Fruit fly (Drosophila melanogaster) Kc167 (cell line): ENCODE data around the gene CG10338.

Experiments
- Myc ChIP-seq: fragments of >200 bp; optimal IDR thresholded peaks from 2 replicates; lab custom pipeline; 2017; ENCODE audit warnings: missing external identifiers
- Sin3A ChIP-seq: fragments of >200 bp; optimal IDR thresholded peaks from 2 replicates; lab custom pipeline; 2018; ENCODE audit warnings: missing external identifiers
- h ChIP-seq: fragments of >200 bp; optimal IDR thresholded peaks from 3 replicates; lab custom pipeline; 2018; ENCODE audit warnings: missing external identifiers
- insv ChIP-seq: fragments of >200 bp; optimal IDR thresholded peaks from 3 replicates; lab custom pipeline; 2018; ENCODE audit warnings: missing external identifiers
- psq ChIP-seq: fragments of >200 bp; optimal IDR thresholded peaks from 2 replicates; lab custom pipeline; 2017; ENCODE audit warnings: missing external identifiers
- ttk ChIP-seq: sonication (Bioruptor generic); optimal IDR thresholded peaks from 2 replicates; lab custom pipeline; 2017; ENCODE audit warnings: missing external identifiers

CG10338 gene

dm6 chr2L:18695404-18695804, at the start of gene CG10338, which contains the start of gene CG10383:
Gene CG10338 (plus strand): TSS chr2L:18695664.
Gene CG10383 (minus strand): TSS chr2L:18695602.
- TF ChIP-seq insv = no peak
- no peak for TF ChIP-seq Myc (lab: Kevin White, UChicago)
- peak; percentile 81 for TF ChIP-seq Sin3A (lab: Kevin White, UChicago)
- no peak for TF ChIP-seq h (lab: Kevin White, UChicago)

- TF ChIP-seq Sin3A (lab: Kevin White, UChicago) (no peak), Myc (lab: Kevin White, UChicago) (no peak), ttk (lab: Kevin White, UChicago) (no peak), h (lab: Kevin White, UChicago) (no peak), insv (no peak), psq (lab: Kevin White, UChicago) (no peak)
Observed at dm6 chr2L:18647857-18648652, 47.4 kb upstream of the CG10338 start.

dm6 chr2L:18652663-18653327, 42.7 kb upstream of the CG10338 start, which contains the start of gene Cyp310a1:
Gene Cyp310a1 (minus strand): TSS chr2L:18653010.
- no peak for TF ChIP-seq ttk (lab: Kevin White, UChicago)
- no peak for TF ChIP-seq insv
- TF ChIP-seq psq (lab: Kevin White, UChicago) = no peak

- TF ChIP-seq Sin3A (lab: Kevin White, UChicago) (no peak), psq (lab: Kevin White, UChicago) (no peak), Myc (lab: Kevin White, UChicago) (no peak), insv (no peak), ttk (lab: Kevin White, UChicago) (no peak), h (lab: Kevin White, UChicago) (no peak)
Observed at dm6 chr2L:18653328-18653675, 42.2 kb upstream of the CG10338 start.

- TF ChIP-seq ttk (lab: Kevin White, UChicago) (no peak), Sin3A (lab: Kevin White, UChicago) (no peak), Myc (lab: Kevin White, UChicago) (no peak), psq (lab: Kevin White, UChicago) (no peak)
Observed at dm6 chr2L:18656691-18657237, 38.7 kb upstream of the CG10338 start.

- TF ChIP-seq insv = no peak
- no peak for TF ChIP-seq psq (lab: Kevin White, UChicago)
- TF ChIP-seq Myc (lab: Kevin White, UChicago) = no peak
- TF ChIP-seq ttk (lab: Kevin White, UChicago) = no peak
- TF ChIP-seq h (lab: Kevin White, UChicago) = no peak
- TF ChIP-seq Sin3A (lab: Kevin White, UChicago) = no peak
Observed at dm6 chr2L:18658108-18658507, 37.4 kb upstream of the CG10338 start.

dm6 chr2L:18663395-18663794, 32.1 kb upstream of the CG10338 start:
- no peak for TF ChIP-seq ttk (lab: Kevin White, UChicago)
- no peak for TF ChIP-seq Sin3A (lab: Kevin White, UChicago)
- TF ChIP-seq Myc (lab: Kevin White, UChicago) = no peak
- TF ChIP-seq psq (lab: Kevin White, UChicago) = no peak

- no peak for TF ChIP-seq ttk (lab: Kevin White, UChicago)
Observed at dm6 chr2L:18664707-18665550, 30.5 kb upstream of the CG10338 start.

- no peak for TF ChIP-seq insv
- no peak for TF ChIP-seq psq (lab: Kevin White, UChicago)
- no peak for TF ChIP-seq h (lab: Kevin White, UChicago)
- no peak for TF ChIP-seq Sin3A (lab: Kevin White, UChicago)
- TF ChIP-seq Myc (lab: Kevin White, UChicago) = no peak
- TF ChIP-seq ttk (lab: Kevin White, UChicago) = no peak
Observed at dm6 chr2L:18665952-18666606, 29.4 kb upstream of the CG10338 start.

dm6 chr2L:18671146-18671545, 24.3 kb upstream of the CG10338 start, which contains the start of gene CG43338:
Gene CG43338 (minus strand): TSS chr2L:18671246.
- TF ChIP-seq Myc (lab: Kevin White, UChicago) = no peak
- no peak for TF ChIP-seq h (lab: Kevin White, UChicago)
- TF ChIP-seq psq (lab: Kevin White, UChicago) = no peak
- TF ChIP-seq Sin3A (lab: Kevin White, UChicago) = no peak
- TF ChIP-seq insv = no peak
- TF ChIP-seq ttk (lab: Kevin White, UChicago) = no peak

- TF ChIP-seq insv (no peak), ttk (lab: Kevin White, UChicago) (no peak), Myc (lab: Kevin White, UChicago) (no peak), psq (lab: Kevin White, UChicago) (no peak), Sin3A (lab: Kevin White, UChicago) (no peak), h (lab: Kevin White, UChicago) (no peak)
Observed at dm6 chr2L:18673185-18673584, 22.3 kb upstream of the CG10338 start, which contains the start of gene CG43339. Gene CG43339 (minus strand): TSS chr2L:18673285.
